Fruit fly (Drosophila melanogaster) whole organism, wandering third instar larva: ENCODE results near the gene SecCl.

Experiments
- Abd-B ChIP-seq: fragments of >200 bp; optimal IDR thresholded peaks from 2 replicates; lab custom pipeline; 2017; ENCODE audit warnings: missing biosample characterization, missing genetic modification characterization
- CG32264 ChIP-seq: fragments of 200-800 bp; sonication (Bioruptor generic); optimal IDR thresholded peaks from 2 replicates; lab custom pipeline; 2016; ENCODE audit warnings: missing biosample characterization, missing genetic modification characterization
- CG9705 ChIP-seq: fragments of 200-800 bp; sonication (Bioruptor generic); optimal IDR thresholded peaks from 2 replicates; lab custom pipeline; 2018; ENCODE audit warnings: missing biosample characterization, mild to moderate bottlenecking, missing genetic modification characterization
- CrebA ChIP-seq: fragments of 200-800 bp; sonication (Bioruptor generic); optimal IDR thresholded peaks from 2 replicates; lab custom pipeline; 2016; ENCODE audit warnings: missing biosample characterization, mild to moderate bottlenecking, missing genetic modification characterization, borderline replicate concordance
- Dfd ChIP-seq: fragments of >200 bp; optimal IDR thresholded peaks from 2 replicates; lab custom pipeline; 2017; ENCODE audit warnings: missing biosample characterization, missing genetic modification characterization
- Dif ChIP-seq: fragments of 200-275, 200-300 bp; sonication (Bioruptor generic); optimal IDR thresholded peaks from 2 replicates; lab custom pipeline; 2018; ENCODE audit warnings: missing biosample characterization, missing genetic modification characterization; ENCODE audit not compliant: partially characterized antibody
- GATAd ChIP-seq: sonication (Bioruptor generic); optimal IDR thresholded peaks from 2 replicates; lab custom pipeline; 2016; ENCODE audit warnings: missing biosample characterization, missing genetic modification characterization
- HLH106 ChIP-seq: fragments of 200-800 bp; optimal IDR thresholded peaks from 3 replicates; lab custom pipeline; 2019; ENCODE audit warnings: missing biosample characterization, mild to moderate bottlenecking, missing genetic modification characterization, moderate library complexity
- Hnf4 ChIP-seq: fragments of 200-800 bp; sonication (Bioruptor generic); optimal IDR thresholded peaks from 2 replicates; lab custom pipeline; 2016; ENCODE audit warnings: missing biosample characterization, mild to moderate bottlenecking, missing genetic modification characterization
- Hr78 ChIP-seq: fragments of >200 bp; optimal IDR thresholded peaks from 2 replicates; lab custom pipeline; 2017; ENCODE audit warnings: missing biosample characterization, missing genetic modification characterization
- Hr83 ChIP-seq: fragments of 200-300 bp; sonication (Bioruptor generic); optimal IDR thresholded peaks from 2 replicates; lab custom pipeline; 2016; ENCODE audit warnings: missing biosample characterization, mild to moderate bottlenecking, missing genetic modification characterization, moderate library complexity; ENCODE audit not compliant: poor library complexity, severe bottlenecking
- Jra ChIP-seq: sonication (Bioruptor generic); optimal IDR thresholded peaks from 2 replicates; lab custom pipeline; 2016; ENCODE audit warnings: missing biosample characterization, missing genetic modification characterization
- Mio ChIP-seq: sonication (Bioruptor generic); optimal IDR thresholded peaks from 2 replicates; lab custom pipeline; 2016; ENCODE audit warnings: missing biosample characterization, missing genetic modification characterization
- Myc ChIP-seq: fragments of >200 bp; optimal IDR thresholded peaks from 2 replicates; lab custom pipeline; 2017
- N ChIP-seq: fragments of >200 bp; optimal IDR thresholded peaks from 2 replicates; lab custom pipeline; 2018; ENCODE audit warnings: missing biosample characterization, missing external identifiers, missing genetic modification characterization
- OdsH ChIP-seq: fragments of 200-800 bp; sonication (Bioruptor generic); optimal IDR thresholded peaks from 2 replicates; lab custom pipeline; 2016; ENCODE audit warnings: missing biosample characterization, mild to moderate bottlenecking, missing genetic modification characterization
- Rel ChIP-seq, 2 experiments: fragments of 200-800 bp; sonication (Bioruptor generic) in 1 of 2; optimal IDR thresholded peaks; 2 replicates in 1 of 2; 3 replicates in 1 of 2; lab custom pipeline; 2016 to 2019; ENCODE audit warnings: mild to moderate bottlenecking in 2 of 2, missing biosample characterization in 2 of 2, missing genetic modification characterization in 2 of 2, moderate library complexity in 1 of 2
- Sp1 ChIP-seq: fragments of 200-800 bp; sonication (Bioruptor generic); optimal IDR thresholded peaks from 3 replicates; lab custom pipeline; 2019; ENCODE audit warnings: missing biosample characterization, mild to moderate bottlenecking, missing genetic modification characterization, moderate library complexity
- Vsx2 ChIP-seq: fragments of 200-300, 225-300 bp; sonication (Bioruptor generic); optimal IDR thresholded peaks from 2 replicates; lab custom pipeline; 2018; ENCODE audit warnings: missing biosample characterization, missing genetic modification characterization; ENCODE audit not compliant: partially characterized antibody
- br ChIP-seq: fragments of 200-800 bp; sonication (Bioruptor generic); optimal IDR thresholded peaks from 2 replicates; lab custom pipeline; 2016; ENCODE audit warnings: missing biosample characterization, missing genetic modification characterization
- brk ChIP-seq: fragments of 200-800 bp; sonication (Bioruptor generic); optimal IDR thresholded peaks from 2 replicates; lab custom pipeline; 2016; ENCODE audit warnings: missing biosample characterization, mild to moderate bottlenecking, missing genetic modification characterization
- dl ChIP-seq, 2 experiments: fragments of 175-275, 200-275 bp in 1 of 2; fragments of 200-275 bp in 1 of 2; sonication (Bioruptor generic); optimal IDR thresholded peaks; lab custom pipeline; 2018; ENCODE audit warnings: mild to moderate bottlenecking in 2 of 2, missing biosample characterization in 2 of 2, missing genetic modification characterization in 2 of 2, moderate library complexity in 2 of 2; ENCODE audit not compliant: partially characterized antibody in 2 of 2, insufficient read depth in 1 of 2
- dmrt93B ChIP-seq: fragments of 200-800 bp; sonication (Bioruptor generic); optimal IDR thresholded peaks from 2 replicates; lab custom pipeline; 2018; ENCODE audit warnings: missing biosample characterization, mild to moderate bottlenecking, missing genetic modification characterization
- dsf ChIP-seq: sonication (Bioruptor generic); optimal IDR thresholded peaks from 2 replicates; lab custom pipeline; 2016; ENCODE audit warnings: missing biosample characterization, missing genetic modification characterization, borderline replicate concordance
- ey ChIP-seq: fragments of 200-800 bp; sonication (Bioruptor generic); optimal IDR thresholded peaks from 2 replicates; lab custom pipeline; 2016; ENCODE audit warnings: missing biosample characterization, missing genetic modification characterization
- foxo ChIP-seq, 2 experiments: fragments of 200-800 bp; sonication (Bioruptor generic); optimal IDR thresholded peaks; 2 replicates in 1 of 2; 3 replicates in 1 of 2; lab custom pipeline; 2016 to 2017; ENCODE audit warnings: missing biosample characterization in 2 of 2, missing genetic modification characterization in 2 of 2
- fru ChIP-seq: fragments of 200-800 bp; sonication (Bioruptor generic); optimal IDR thresholded peaks from 3 replicates; lab custom pipeline; 2016; ENCODE audit warnings: missing biosample characterization, mild to moderate bottlenecking, missing genetic modification characterization
- h ChIP-seq: fragments of 200-800 bp; sonication (Bioruptor generic); optimal IDR thresholded peaks from 3 replicates; lab custom pipeline; 2016; ENCODE audit warnings: missing biosample characterization, mild to moderate bottlenecking, missing genetic modification characterization
- jim ChIP-seq: fragments of 175-275, 200-325 bp; sonication (Bioruptor generic); optimal IDR thresholded peaks from 2 replicates; lab custom pipeline; 2016; ENCODE audit warnings: missing biosample characterization, mild to moderate bottlenecking, missing genetic modification characterization
- lola ChIP-seq: fragments of >200 bp; optimal IDR thresholded peaks from 2 replicates; lab custom pipeline; 2017; ENCODE audit warnings: missing biosample characterization, missing genetic modification characterization
- pan ChIP-seq: fragments of >200 bp; optimal IDR thresholded peaks from 2 replicates; lab custom pipeline; 2017
- psq ChIP-seq: fragments of 200-800 bp; sonication (Bioruptor generic); optimal IDR thresholded peaks from 3 replicates; lab custom pipeline; 2017; ENCODE audit warnings: missing biosample characterization, mild to moderate bottlenecking, missing genetic modification characterization, moderate library complexity
- rgr ChIP-seq: fragments of 200-800 bp; sonication (Bioruptor generic); optimal IDR thresholded peaks from 3 replicates; lab custom pipeline; 2016; ENCODE audit warnings: missing biosample characterization, mild to moderate bottlenecking, missing genetic modification characterization
- sage ChIP-seq: fragments of 200-800 bp; sonication (Bioruptor generic); optimal IDR thresholded peaks from 2 replicates; lab custom pipeline; 2016; ENCODE audit warnings: missing biosample characterization, mild to moderate bottlenecking, missing genetic modification characterization
- sv ChIP-seq: fragments of 200-800 bp; sonication (Bioruptor generic); optimal IDR thresholded peaks from 3 replicates; lab custom pipeline; 2016; ENCODE audit warnings: missing biosample characterization, missing genetic modification characterization
- tai ChIP-seq: sonication (Bioruptor generic); optimal IDR thresholded peaks from 2 replicates; lab custom pipeline; 2016; ENCODE audit warnings: missing biosample characterization, missing genetic modification characterization
- usp ChIP-seq: fragments of >200 bp; optimal IDR thresholded peaks from 2 replicates; lab custom pipeline; 2017; ENCODE audit warnings: missing biosample characterization, missing genetic modification characterization
- woc ChIP-seq: sonication (Bioruptor generic); optimal IDR thresholded peaks from 2 replicates; lab custom pipeline; 2016; ENCODE audit warnings: missing biosample characterization, mild to moderate bottlenecking, missing genetic modification characterization

SecCl gene

dm6 chr3L:17470110-17470509, at the start of gene SecCl:
SecCl (plus strand) TSS chr3L:17470127.
- TF ChIP-seq CG32264 (GFP tag; lab: Kevin White, UChicago) (no peak), Sp1 (no peak), Vsx2 (GFP tag; lab: Kevin White, UChicago) (no peak), OdsH (no peak), Jra (no peak), Dfd (GFP tag; lab: Kevin White, UChicago) (no peak), Hr78 (no peak), sv (GFP tag; lab: Kevin White, UChicago) (no peak), HLH106 (no peak), Mio (GFP tag; lab: Kevin White, UChicago) (no peak), Myc (lab: Kevin White, UChicago) (no peak), h (GFP tag; lab: Kevin White, UChicago) (no peak), Hnf4 (GFP tag; lab: Kevin White, UChicago) (no peak), N (GFP tag; lab: Kevin White, UChicago) (no peak), brk (no peak), pan (lab: Kevin White, UChicago) (no peak), jim (GFP tag; lab: Kevin White, UChicago) (no peak), Hr83 (GFP tag; lab: Kevin White, UChicago) (no peak)
- TF ChIP-seq, all 38 proteins: peak for 0

DNA sequence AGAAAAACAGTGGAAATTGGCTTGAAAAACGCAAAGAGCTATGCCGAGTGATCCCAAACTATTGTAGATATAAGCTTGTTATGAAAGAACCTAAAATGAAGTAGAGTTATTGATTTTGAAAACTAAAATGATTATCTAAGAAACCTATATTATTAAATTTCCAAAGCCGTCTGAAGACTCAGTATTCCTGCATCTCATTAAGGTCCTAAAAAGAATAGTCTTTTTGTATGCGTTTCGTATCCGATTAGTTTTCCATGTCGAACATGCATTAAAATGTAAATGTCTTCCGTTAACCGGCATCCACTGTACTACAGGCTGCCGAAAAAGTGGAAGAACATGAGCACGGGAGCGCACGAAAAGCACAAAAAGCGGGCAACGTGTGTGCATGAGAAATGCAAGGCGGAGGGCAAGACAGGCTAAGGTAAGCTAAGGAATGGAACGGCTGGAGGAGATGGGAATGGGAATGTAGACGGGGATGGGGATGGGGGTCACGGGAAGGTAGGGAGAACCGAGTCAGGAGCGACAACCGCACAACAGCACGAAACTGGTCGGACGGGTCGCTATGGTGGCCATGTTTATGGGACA, 49.2 kb upstream of the SecCl start:
- TF ChIP-seq brk (peak; percentile 31), CG9705 (no peak), psq (GFP tag; lab: Kevin White, UChicago) (peak; percentile 86), Mio (GFP tag; lab: Kevin White, UChicago) (no peak), dmrt93B (GFP tag; lab: Kevin White, UChicago) (peak; percentile 23), sv (GFP tag; lab: Kevin White, UChicago) (no peak), HLH106 (peak; percentile 71), Dif (GFP tag; lab: Kevin White, UChicago) (peak; percentile 82), OdsH (peak; percentile 79), dl (GFP tag; optimal IDR thresholded peaks at IDR 0.05; lab: Kevin White, UChicago; ENCODE audit: insufficient read depth in 1 of 2, partially characterized antibody in 2 of 2) (peak; percentile 5 to 59), Hnf4 (GFP tag; lab: Kevin White, UChicago) (peak; percentile 34), Hr83 (GFP tag; lab: Kevin White, UChicago) (no peak), tai (GFP tag; lab: Kevin White, UChicago) (no peak), Vsx2 (GFP tag; lab: Kevin White, UChicago) (no peak), Hr78 (no peak), Abd-B (GFP tag; lab: Kevin White, UChicago) (no peak), pan (lab: Kevin White, UChicago) (no peak), Jra (no peak), N (GFP tag; lab: Kevin White, UChicago) (no peak), foxo (GFP tag; optimal IDR thresholded peaks at IDR 0.05; lab: Kevin White, UChicago) (peak in 1 of 2 experiments; percentile 77), jim (GFP tag; lab: Kevin White, UChicago) (peak; percentile 3), Sp1 (peak; percentile 72), Myc (lab: Kevin White, UChicago) (no peak), lola (no peak), Rel (GFP tag; optimal IDR thresholded peaks at IDR 0.05; lab: Kevin White, UChicago) (no peak), Rel (tag; optimal IDR thresholded peaks at IDR 0.05; lab: Kevin White, UChicago) (peak; percentile 7), rgr (GFP tag; lab: Kevin White, UChicago) (peak; percentile 60), sage (GFP tag; lab: Kevin White, UChicago) (peak; percentile 4), usp (GFP tag; lab: Kevin White, UChicago) (no peak), Dfd (GFP tag; lab: Kevin White, UChicago) (no peak), CrebA (no peak), ey (GFP tag; lab: Kevin White, UChicago) (peak; percentile 62), fru (GFP tag; lab: Kevin White, UChicago) (peak; percentile 83), woc (GFP tag; lab: Kevin White, UChicago) (peak; percentile 80), br (GFP tag; lab: Kevin White, UChicago) (peak; percentile 78), dsf (GFP tag; lab: Kevin White, UChicago) (no peak), CG32264 (GFP tag; lab: Kevin White, UChicago) (peak; percentile 45), h (GFP tag; lab: Kevin White, UChicago) (peak; percentile 65), GATAd (GFP tag; lab: Kevin White, UChicago) (no peak)
